Worm (Caenorhabditis elegans) whole organism, L3 larva: ENCODE data around the gene C53D6.7.

ENCODE experiments used
- R02D3.7 ChIP-seq: fragments of 150-350 bp; optimal IDR thresholded peaks from 2 replicates; lab custom pipeline; 2014; ENCODE audit warnings: missing biosample characterization, missing genetic modification characterization
- daf-12 ChIP-seq: fragments of 150-350 bp; optimal IDR thresholded peaks from 2 replicates; lab custom pipeline; 2014; ENCODE audit warnings: missing biosample characterization, missing genetic modification reagents, missing genetic modification characterization
- egl-27 ChIP-seq: sonication (generic microtip); optimal IDR thresholded peaks from 4 replicates; lab custom pipeline; 2017; ENCODE audit warnings: missing biosample characterization, missing genetic modification reagents, missing genetic modification characterization
- fkh-10 ChIP-seq: sonication (generic microtip); optimal IDR thresholded peaks from 2 replicates; lab custom pipeline; 2017; ENCODE audit warnings: missing biosample characterization, missing genetic modification reagents, missing genetic modification characterization
- nhr-11 ChIP-seq: fragments of 150-350 bp; optimal IDR thresholded peaks from 2 replicates; lab custom pipeline; 2014; ENCODE audit warnings: missing biosample characterization, missing genetic modification characterization
- nhr-12 ChIP-seq: fragments of 150-350 bp; optimal IDR thresholded peaks from 2 replicates; lab custom pipeline; 2014; ENCODE audit warnings: missing biosample characterization, missing genetic modification characterization
- nhr-25 ChIP-seq: sonication (generic microtip); optimal IDR thresholded peaks from 2 replicates; lab custom pipeline; 2017; ENCODE audit warnings: missing biosample characterization, missing genetic modification characterization
- nhr-76 ChIP-seq: fragments of 150-350 bp; sonication (generic microtip); optimal IDR thresholded peaks from 5 replicates; lab custom pipeline; 2014; ENCODE audit warnings: missing biosample characterization, missing genetic modification characterization
- pha-4 ChIP-seq: fragments of 150-350 bp; optimal IDR thresholded peaks from 2 replicates; lab custom pipeline; 2014; ENCODE audit warnings: missing biosample characterization, missing genetic modification reagents, missing genetic modification characterization
- skn-1 ChIP-seq: fragments of 150-350 bp; optimal IDR thresholded peaks from 2 replicates; lab custom pipeline; 2014; ENCODE audit warnings: missing biosample characterization, missing genetic modification characterization
- unc-62 ChIP-seq: fragments of 150-350 bp; sonication (generic microtip); optimal IDR thresholded peaks from 4 replicates; lab custom pipeline; 2014; ENCODE audit warnings: missing biosample characterization, missing genetic modification reagents, missing genetic modification characterization
- zag-1 ChIP-seq: fragments of 150-350 bp; optimal IDR thresholded peaks from 2 replicates; lab custom pipeline; 2014; ENCODE audit warnings: missing biosample characterization, missing genetic modification characterization
- ztf-11 ChIP-seq: fragments of 150-350 bp; optimal IDR thresholded peaks from 2 replicates; lab custom pipeline; 2014; ENCODE audit warnings: missing biosample characterization, missing genetic modification characterization

DNA sequence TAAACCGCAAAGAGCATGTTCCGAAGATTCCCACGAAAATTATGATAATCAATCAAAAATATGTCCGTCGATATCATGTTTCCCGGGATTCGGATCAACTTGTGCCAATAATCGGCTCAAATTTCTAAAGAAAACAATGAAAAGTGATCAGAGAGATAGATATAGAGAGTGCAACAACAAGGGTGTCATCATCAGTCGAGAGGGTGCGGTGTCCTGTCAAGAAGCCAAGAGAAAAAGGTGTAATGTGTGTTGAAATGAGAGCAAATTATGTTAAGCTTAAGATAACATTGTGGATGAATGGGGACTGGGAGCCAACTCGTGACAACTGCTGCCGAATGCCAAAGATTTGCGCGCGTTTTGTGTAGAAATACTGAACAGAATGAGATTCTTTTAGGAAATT is 29.0 kb downstream of the C53D6.7 start:
- TF ChIP-seq nhr-25 (no peak), fkh-10 (no peak), daf-12 (tag; lab: Kevin White, UChicago) (no peak), nhr-12 (no peak), R02D3.7 (tag; lab: Kevin White, UChicago) (no peak), pha-4 (no peak), zag-1 (no peak), ztf-11 (tag; lab: Kevin White, UChicago) (no peak), egl-27 (no peak), skn-1 (no peak), nhr-11 (tag; lab: Kevin White, UChicago) (no peak), nhr-76 (tag; lab: Kevin White, UChicago) (no peak), unc-62 (GFP tag; lab: Kevin White, UChicago) (no peak)
